Fruit fly (Drosophila melanogaster) whole organism, embryonic: ENCODE results near the gene orb.

Experiments used
- Atf-2 ChIP-seq: fragments of 200-800 bp; sonication (Bioruptor generic); optimal IDR thresholded peaks from 2 replicates; lab custom pipeline; 2016; ENCODE audit warnings: missing biosample characterization, missing genetic modification characterization
- Atf6 ChIP-seq: fragments of 200-800 bp; sonication (Bioruptor generic); IDR thresholded peaks from 2 replicates; pipeline ENCODE4 v1.3.6; 2022; ENCODE audit warnings: missing biosample characterization, missing genetic modification characterization
- CG10979 ChIP-seq: fragments of 200-800 bp; sonication (Bioruptor generic); optimal IDR thresholded peaks from 2 replicates; lab custom pipeline; 2018; ENCODE audit warnings: missing biosample characterization, mild to moderate bottlenecking, missing genetic modification characterization, moderate library complexity
- CG11560 ChIP-seq: fragments of 200-800 bp; sonication (Bioruptor generic); IDR thresholded peaks from 3 replicates; pipeline ENCODE4 v1.3.6; 2022; ENCODE audit warnings: missing biosample characterization, missing genetic modification characterization
- CG11695 ChIP-seq: fragments of 200-800 bp; sonication (Bioruptor generic); IDR thresholded peaks from 3 replicates; pipeline ENCODE4 v1.3.6; 2022; ENCODE audit warnings: missing biosample characterization, missing genetic modification characterization
- CG12391 ChIP-seq: fragments of 200-800 bp; sonication (Bioruptor generic); optimal IDR thresholded peaks from 3 replicates; lab custom pipeline; 2018; ENCODE audit warnings: missing biosample characterization, mild to moderate bottlenecking, missing genetic modification characterization, moderate library complexity
- CG13123 ChIP-seq: fragments of 200-800 bp; sonication (Bioruptor generic); optimal IDR thresholded peaks from 2 replicates; lab custom pipeline; 2016; ENCODE audit warnings: missing biosample characterization, missing genetic modification characterization
- CG13775 ChIP-seq: fragments of 200-800 bp; sonication (Bioruptor generic); optimal IDR thresholded peaks from 3 replicates; lab custom pipeline; 2017; ENCODE audit warnings: missing biosample characterization, mild to moderate bottlenecking, missing genetic modification characterization
- CG14014 ChIP-seq: fragments of 200-800 bp; sonication (Bioruptor generic); IDR thresholded peaks from 2 replicates; pipeline ENCODE4 v1.3.6; 2022; ENCODE audit warnings: missing biosample characterization, missing genetic modification characterization
- CG17568 ChIP-seq: fragments of 200-800 bp; sonication (Bioruptor generic); optimal IDR thresholded peaks from 2 replicates; lab custom pipeline; 2018; ENCODE audit warnings: missing biosample characterization, mild to moderate bottlenecking, missing genetic modification characterization, moderate library complexity
- CG17829 ChIP-seq: fragments of 200-800 bp; optimal IDR thresholded peaks from 2 replicates; lab custom pipeline; 2019; ENCODE audit warnings: missing biosample characterization, mild to moderate bottlenecking, missing genetic modification characterization, moderate library complexity
- CG32532 ChIP-seq: fragments of 200-800 bp; sonication (Bioruptor generic); IDR thresholded peaks from 2 replicates; pipeline ENCODE4 v1.3.6; 2022; ENCODE audit warnings: missing biosample characterization, missing genetic modification characterization
- CG3407 ChIP-seq: fragments of 200-800 bp; sonication (Bioruptor generic); optimal IDR thresholded peaks from 2 replicates; lab custom pipeline; 2018; ENCODE audit warnings: missing biosample characterization, mild to moderate bottlenecking, missing genetic modification characterization
- CG4360 ChIP-seq: fragments of 200-800 bp; sonication (Bioruptor generic); IDR thresholded peaks from 2 replicates; pipeline ENCODE4 v1.3.6; 2022; ENCODE audit warnings: missing biosample characterization, missing genetic modification characterization
- CG43689 ChIP-seq: fragments of 200-800 bp; sonication (Bioruptor generic); IDR thresholded peaks from 2 replicates; pipeline ENCODE4 v1.3.6; 2022; ENCODE audit warnings: missing biosample characterization, missing genetic modification characterization
- CG6254 ChIP-seq: fragments of 200-800 bp; sonication (Bioruptor generic); optimal IDR thresholded peaks from 3 replicates; lab custom pipeline; 2017; ENCODE audit warnings: mild to moderate bottlenecking, missing biosample characterization, missing genetic modification reagents, missing genetic modification characterization
- CG6654 ChIP-seq: fragments of 200-800 bp; sonication (Bioruptor generic); optimal IDR thresholded peaks from 2 replicates; lab custom pipeline; 2017; ENCODE audit warnings: missing biosample characterization, mild to moderate bottlenecking, missing genetic modification characterization
- CG6765 ChIP-seq: fragments of 200-800 bp; sonication (Bioruptor generic); optimal IDR thresholded peaks from 3 replicates; lab custom pipeline; 2017; ENCODE audit warnings: missing biosample characterization, mild to moderate bottlenecking, missing genetic modification characterization
- CG6791 ChIP-seq: fragments of 200-800 bp; sonication (Bioruptor generic); IDR thresholded peaks from 3 replicates; pipeline ENCODE4 v1.3.6; 2022; ENCODE audit warnings: missing biosample characterization, missing genetic modification characterization; ENCODE audit not compliant: partially characterized antibody
- CG8924 ChIP-seq: fragments of 200-800 bp; optimal IDR thresholded peaks from 3 replicates; lab custom pipeline; 2019; ENCODE audit warnings: missing biosample characterization, mild to moderate bottlenecking, missing genetic modification characterization, moderate library complexity
- CG9437 ChIP-seq: fragments of 200-800 bp; sonication (Bioruptor generic); optimal IDR thresholded peaks from 2 replicates; lab custom pipeline; 2018; ENCODE audit warnings: missing biosample characterization, mild to moderate bottlenecking, missing genetic modification characterization
- GATAe ChIP-seq: fragments of 200-800 bp; sonication (Bioruptor generic); conservative IDR thresholded peaks from 2 replicates; pipeline ENCODE4 v1.3.6; 2022; ENCODE audit warnings: missing biosample characterization, missing genetic modification characterization
- Hand ChIP-seq: fragments of 200-800 bp; sonication (Bioruptor generic); optimal IDR thresholded peaks from 2 replicates; lab custom pipeline; 2017; ENCODE audit warnings: mild to moderate bottlenecking, missing biosample characterization, missing genetic modification reagents, missing genetic modification characterization
- HmgD ChIP-seq: fragments of 200-800 bp; sonication (Bioruptor generic); optimal IDR thresholded peaks from 3 replicates; lab custom pipeline; 2016; ENCODE audit warnings: missing biosample characterization, missing genetic modification characterization
- Hr3 ChIP-seq: fragments of 200-800 bp; sonication (Bioruptor generic); optimal IDR thresholded peaks from 3 replicates; lab custom pipeline; 2016; ENCODE audit warnings: missing biosample characterization, missing genetic modification characterization
- Hsf ChIP-seq: fragments of 200-800 bp; sonication (Bioruptor generic); optimal IDR thresholded peaks from 3 replicates; lab custom pipeline; 2016; ENCODE audit warnings: missing biosample characterization, missing genetic modification characterization
- Myb ChIP-seq: fragments of 200-800 bp; sonication (Bioruptor generic); optimal IDR thresholded peaks from 2 replicates; lab custom pipeline; 2016; ENCODE audit warnings: missing biosample characterization, missing genetic modification characterization
- NK7.1 ChIP-seq: fragments of 200-800 bp; sonication (Bioruptor generic); optimal IDR thresholded peaks from 3 replicates; lab custom pipeline; 2016; ENCODE audit warnings: missing biosample characterization, missing genetic modification characterization
- Nf-YB ChIP-seq: fragments of 200-800 bp; sonication (Bioruptor generic); optimal IDR thresholded peaks from 3 replicates; lab custom pipeline; 2019; ENCODE audit warnings: missing biosample characterization, mild to moderate bottlenecking, missing genetic modification characterization, moderate library complexity
- Six4 ChIP-seq: fragments of 200-800 bp; sonication (Bioruptor generic); optimal IDR thresholded peaks from 2 replicates; lab custom pipeline; 2016; ENCODE audit warnings: missing biosample characterization, missing genetic modification characterization
- Sry-β ChIP-seq: fragments of 200-800 bp; sonication (Bioruptor generic); optimal IDR thresholded peaks from 2 replicates; lab custom pipeline; 2018; ENCODE audit warnings: missing biosample characterization, mild to moderate bottlenecking, missing genetic modification characterization, moderate library complexity
- chif ChIP-seq, 2 experiments: fragments of 200-800 bp; sonication (Bioruptor generic); optimal IDR thresholded peaks; 3 replicates each; lab custom pipeline; 2016; ENCODE audit warnings: missing biosample characterization in 2 of 2, missing genetic modification characterization in 2 of 2
- da ChIP-seq: fragments of 200-800 bp; sonication (Bioruptor generic); optimal IDR thresholded peaks from 2 replicates; lab custom pipeline; 2016; ENCODE audit warnings: missing biosample characterization, missing genetic modification characterization
- dati ChIP-seq: fragments of 200-800 bp; sonication (Bioruptor generic); IDR thresholded peaks from 2 replicates; pipeline ENCODE4 v1.3.6; 2022; ENCODE audit warnings: missing biosample characterization, missing genetic modification characterization
- gem ChIP-seq: fragments of 200-800 bp; sonication (Bioruptor generic); optimal IDR thresholded peaks from 2 replicates; lab custom pipeline; 2019; ENCODE audit warnings: missing biosample characterization, mild to moderate bottlenecking, missing genetic modification characterization, moderate library complexity
- gfzf ChIP-seq: fragments of 200-800 bp; sonication (Bioruptor generic); optimal IDR thresholded peaks from 2 replicates; lab custom pipeline; 2016; ENCODE audit warnings: missing biosample characterization, mild to moderate bottlenecking, missing genetic modification characterization, moderate library complexity
- her ChIP-seq: fragments of 200-800 bp; sonication (Bioruptor generic); optimal IDR thresholded peaks from 2 replicates; lab custom pipeline; 2016; ENCODE audit warnings: missing biosample characterization, missing genetic modification characterization
- lab ChIP-seq: fragments of 200-800 bp; sonication (Bioruptor generic); optimal IDR thresholded peaks from 3 replicates; lab custom pipeline; 2017; ENCODE audit warnings: missing biosample characterization, missing genetic modification characterization, mild to moderate bottlenecking, moderate library complexity, missing genetic modification reagents
- lov ChIP-seq, 2 experiments: fragments of 200-800 bp in 1 of 2; fragments of >200 bp in 1 of 2; sonication (Bioruptor generic) in 1 of 2; IDR thresholded peaks in 1 of 2; optimal IDR thresholded peaks in 1 of 2; 2 replicates in 1 of 2; 3 replicates in 1 of 2; pipeline versions ENCODE4 v1.3.6 to Lab custom; 2017 to 2022; ENCODE audit warnings: missing biosample characterization in 1 of 2, missing genetic modification characterization in 1 of 2
- nmo ChIP-seq: fragments of 200-800 bp; sonication (Bioruptor generic); optimal IDR thresholded peaks from 2 replicates; lab custom pipeline; 2018; ENCODE audit warnings: missing biosample characterization, mild to moderate bottlenecking, missing genetic modification characterization, moderate library complexity
- pros ChIP-seq: fragments of 200-800 bp; sonication (Bioruptor generic); optimal IDR thresholded peaks from 3 replicates; lab custom pipeline; 2019; ENCODE audit warnings: missing biosample characterization, mild to moderate bottlenecking, missing genetic modification characterization, moderate library complexity
- salm ChIP-seq: fragments of 200-800 bp; sonication (Bioruptor generic); optimal IDR thresholded peaks from 2 replicates; lab custom pipeline; 2018; ENCODE audit warnings: missing biosample characterization, mild to moderate bottlenecking, missing genetic modification characterization
- tin ChIP-seq: fragments of 200-800 bp; sonication (Bioruptor generic); optimal IDR thresholded peaks from 3 replicates; lab custom pipeline; 2016; ENCODE audit warnings: missing biosample characterization, missing genetic modification characterization
- tx ChIP-seq: fragments of 200-800 bp; sonication (Bioruptor generic); optimal IDR thresholded peaks from 2 replicates; lab custom pipeline; 2016; ENCODE audit warnings: missing biosample characterization, missing genetic modification characterization
- unpg ChIP-seq: fragments of 200-800 bp; sonication (Bioruptor generic); optimal IDR thresholded peaks from 3 replicates; lab custom pipeline; 2018; ENCODE audit warnings: missing biosample characterization, mild to moderate bottlenecking, missing genetic modification characterization, moderate library complexity
- wek ChIP-seq: fragments of 200-800 bp; sonication (Bioruptor generic); optimal IDR thresholded peaks from 3 replicates; lab custom pipeline; 2018; ENCODE audit warnings: missing biosample characterization, mild to moderate bottlenecking, missing genetic modification characterization, moderate library complexity
- zen2 ChIP-seq: fragments of 200-800 bp; sonication (Bioruptor generic); IDR thresholded peaks from 3 replicates; pipeline ENCODE4 v1.3.6; 2022; ENCODE audit warnings: missing biosample characterization, missing genetic modification characterization; ENCODE audit not compliant: partially characterized antibody
- zfh1 ChIP-seq: fragments of 200-800 bp; sonication (Bioruptor generic); IDR thresholded peaks from 3 replicates; pipeline ENCODE4 v1.3.6; 2022; ENCODE audit warnings: missing biosample characterization, missing genetic modification characterization

orb gene

DNA sequence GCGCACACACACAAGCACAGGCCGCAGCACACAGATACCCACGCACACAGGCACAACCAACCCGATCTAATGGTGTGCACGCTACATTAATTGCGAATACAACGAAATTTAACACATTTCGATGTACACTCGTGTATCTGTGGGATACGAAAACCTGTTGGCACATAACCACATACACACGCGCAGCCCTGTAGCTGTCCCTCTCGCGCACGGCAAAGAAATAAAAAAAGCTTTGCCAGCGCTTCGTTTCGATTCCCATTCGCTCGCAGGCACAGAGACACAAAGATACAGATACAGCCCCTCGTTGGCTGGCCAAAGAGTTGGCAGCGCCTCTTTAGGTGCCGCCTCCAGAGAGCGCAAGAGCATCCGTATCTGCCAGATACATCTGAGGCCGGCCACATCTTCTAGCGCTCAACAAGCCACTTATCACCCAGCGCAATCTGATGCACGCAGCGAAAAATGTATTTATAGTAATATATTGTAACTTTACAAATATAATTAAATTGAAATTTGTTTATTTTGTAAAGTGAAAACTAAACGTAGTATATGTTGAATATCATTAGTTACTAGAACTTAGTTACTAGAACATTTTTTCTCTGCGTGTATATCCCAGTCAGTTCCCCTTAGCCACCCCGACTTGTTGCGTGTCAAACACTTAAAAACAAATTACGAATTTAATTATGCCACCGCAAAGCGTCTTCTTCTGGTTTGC is 12.6 kb upstream of the orb start (continued):
- TF ChIP-seq pros (GFP tag; lab: Kevin White, UChicago) (no peak), zen2 (GFP tag; lab: Robert Waterston, UW) (no peak; the same call in 2 of the 3 replicates), CG13775 (peak; percentile 56), CG12391 (peak; percentile 68), CG6765 (GFP tag; lab: Kevin White, UChicago) (no peak), Six4 (peak; percentile 55), CG32532 (GFP tag; lab: Robert Waterston, UW) (0 out of 2 replicates have a peak, but pooled peaks have one; percentile 18), gem (tag; lab: Kevin White, UChicago) (peak; percentile 77), CG43689 (GFP tag; lab: Robert Waterston, UW) (no peak), Hsf (GFP tag; lab: Kevin White, UChicago) (no peak), Atf-2 (GFP tag; lab: Kevin White, UChicago) (no peak), NK7.1 (GFP tag; lab: Kevin White, UChicago) (no peak), CG13123 (GFP tag; lab: Kevin White, UChicago) (no peak), Hand (no peak), CG10979 (tag; lab: Kevin White, UChicago) (peak; percentile 70), GATAe (GFP tag; lab: Robert Waterston, UW) (no peak), CG6254 (peak; percentile 53), HmgD (GFP tag; lab: Kevin White, UChicago) (no peak), Myb (GFP tag; lab: Kevin White, UChicago) (no peak), CG17568 (GFP tag; lab: Kevin White, UChicago) (no peak), CG17829 (peak; percentile 81), CG3407 (GFP tag; lab: Kevin White, UChicago) (peak; percentile 34), CG6791 (no peak), Hr3 (GFP tag; lab: Kevin White, UChicago) (peak; percentile 45), zfh1 (GFP tag; lab: Robert Waterston, UW) (peak; percentile 75), CG4360 (GFP tag; lab: Robert Waterston, UW) (no peak), CG11560 (tag; lab: Robert Waterston, UW) (no peak), Atf6 (GFP tag; lab: Robert Waterston, UW) (no peak; the same call in none of the 2 replicates), wek (GFP tag; lab: Kevin White, UChicago) (no peak), CG8924 (tag; lab: Kevin White, UChicago) (peak; percentile 31), lov (optimal IDR thresholded peaks at IDR 0.05; lab: Kevin White, UChicago) (no peak), lov (GFP tag; IDR thresholded peaks at IDR 0.05; lab: Robert Waterston, UW) (peak; percentile 33; the same call in 1 of the 3 replicates), nmo (GFP tag; lab: Kevin White, UChicago) (peak; percentile 40), CG14014 (GFP tag; lab: Robert Waterston, UW) (peak; percentile 47; the same call in 1 of the 2 replicates), salm (tag; lab: Kevin White, UChicago) (no peak), tin (GFP tag; lab: Kevin White, UChicago) (peak; percentile 33), lab (peak; percentile 45), chif (GFP tag; optimal IDR thresholded peaks at IDR 0.05; lab: Kevin White, UChicago) (peak in 1 of 2 experiments; percentile 8), CG11695 (GFP tag; lab: Robert Waterston, UW) (0 out of 3 replicates have a peak, but pooled peaks have one; percentile 54), da (no peak), CG9437 (GFP tag; lab: Kevin White, UChicago) (no peak), Nf-YB (GFP tag; lab: Kevin White, UChicago) (peak; percentile 99), unpg (peak; percentile 65), dati (GFP tag; lab: Robert Waterston, UW) (no peak), CG6654 (GFP tag; lab: Kevin White, UChicago) (no peak), Sry-β (no peak), her (GFP tag; lab: Kevin White, UChicago) (no peak), tx (GFP tag; lab: Kevin White, UChicago) (no peak), gfzf (GFP tag; lab: Kevin White, UChicago) (no peak)
